Worm (Caenorhabditis elegans) whole organism, early embryonic: Measurements from ENCODE around the gene B0252.11.

Source experiments
- B0310.2 ChIP-seq: sonication (generic microtip); optimal IDR thresholded peaks from 2 replicates; lab custom pipeline; 2016; ENCODE audit warnings: mild to moderate bottlenecking, missing genetic modification characterization, missing compliant biosample characterization
- F13C5.2 ChIP-seq: sonication (generic microtip); optimal IDR thresholded peaks from 2 replicates; lab custom pipeline; 2017; ENCODE audit warnings: mild to moderate bottlenecking, missing genetic modification characterization, inconsistent platforms, missing compliant biosample characterization
- aly-1 ChIP-seq: sonication (generic microtip); optimal IDR thresholded peaks from 2 replicates; lab custom pipeline; 2016; ENCODE audit warnings: missing genetic modification characterization, missing compliant biosample characterization
- ama-1 ChIP-seq: fragments of 150-350 bp; optimal IDR thresholded peaks from 2 replicates; lab custom pipeline; 2014
- ceh-13 ChIP-seq: fragments of 200-800 bp; sonication (Bioruptor generic); optimal IDR thresholded peaks from 2 replicates; lab custom pipeline; 2018; ENCODE audit warnings: mild to moderate bottlenecking, missing genetic modification characterization, missing compliant biosample characterization
- ceh-36 ChIP-seq: sonication (generic microtip); optimal IDR thresholded peaks from 2 replicates; lab custom pipeline; 2016; ENCODE audit warnings: missing genetic modification characterization, inconsistent platforms, missing compliant biosample characterization
- ets-7 ChIP-seq: sonication (generic microtip); optimal IDR thresholded peaks from 2 replicates; lab custom pipeline; 2016; ENCODE audit warnings: missing genotype, missing genetic modification characterization, missing compliant biosample characterization
- flt-1 ChIP-seq: fragments of 200-800 bp; sonication (Bioruptor generic); IDR thresholded peaks from 2 replicates; pipeline ENCODE4 v1.3.6; 2022; ENCODE audit warnings: missing genetic modification characterization, missing compliant biosample characterization
- hmbx-1 ChIP-seq: sonication (generic microtip); optimal IDR thresholded peaks from 2 replicates; lab custom pipeline; 2016; ENCODE audit warnings: mild to moderate bottlenecking, missing genetic modification characterization, missing compliant biosample characterization
- hmg-4 ChIP-seq: fragments of 200-800 bp; sonication (Bioruptor generic); optimal IDR thresholded peaks from 2 replicates; lab custom pipeline; 2018; ENCODE audit warnings: mild to moderate bottlenecking, missing genetic modification characterization, missing compliant biosample characterization
- hnd-1 ChIP-seq: sonication (generic microtip); optimal IDR thresholded peaks from 2 replicates; lab custom pipeline; 2016; ENCODE audit warnings: missing genetic modification characterization, missing compliant biosample characterization
- pes-1 ChIP-seq: fragments of 200-800 bp; sonication (Bioruptor generic); IDR thresholded peaks from 2 replicates; pipeline ENCODE4 v1.3.6; 2022; ENCODE audit warnings: missing genetic modification reagents, missing genetic modification characterization, missing compliant biosample characterization
- scrt-1 ChIP-seq: fragments of 200-800 bp; sonication (Bioruptor generic); IDR thresholded peaks from 2 replicates; pipeline ENCODE4 v1.3.6; 2022; ENCODE audit warnings: missing genetic modification characterization, missing compliant biosample characterization
- sea-1 ChIP-seq: fragments of 200-800 bp; sonication (Bioruptor generic); conservative IDR thresholded peaks from 2 replicates; pipeline ENCODE4 v1.3.6; 2022; ENCODE audit warnings: missing genetic modification characterization, missing compliant biosample characterization
- tbx-11 ChIP-seq: fragments of 200-800 bp; sonication (Bioruptor generic); IDR thresholded peaks from 2 replicates; pipeline ENCODE4 v1.3.6; 2022; ENCODE audit warnings: missing genetic modification characterization, missing compliant biosample characterization
- tbx-37 ChIP-seq: fragments of 200-800 bp; sonication (Bioruptor generic); conservative IDR thresholded peaks from 2 replicates; pipeline ENCODE4 v1.3.6; 2022; ENCODE audit warnings: missing genetic modification reagents, missing genetic modification characterization, missing compliant biosample characterization
- tra-4 ChIP-seq: sonication (generic microtip); optimal IDR thresholded peaks from 2 replicates; lab custom pipeline; 2017; ENCODE audit warnings: missing genetic modification characterization, missing compliant biosample characterization

Gene B0252.11

ce11 chrII:6880067-6880466 is 37.5 kb downstream of the B0252.11 start, which contains the start of gene C44B7.7:
TSS of gene C44B7.7 (minus strand) at chrII:6880167.
- no peak for TF ChIP-seq sea-1 (GFP tag; lab: Robert Waterston, UW)
- no peak for TF ChIP-seq pes-1
- no peak for TF ChIP-seq ceh-13 (GFP tag; lab: Kevin White, UChicago)
- no peak for TF ChIP-seq hmg-4 (GFP tag; lab: Kevin White, UChicago)

- TF ChIP-seq tbx-37 (GFP tag; lab: Robert Waterston, UW), result no peak
- no peak for TF ChIP-seq pes-1
Observed at ce11 chrII:6877881-6878280, 39.7 kb downstream of the B0252.11 start.

ce11 chrII:6876957-6877356 is 40.7 kb downstream of the B0252.11 start, which contains the start of gene slc-36.5:
TSS of gene slc-36.5 (minus strand) at chrII:6877057.
- TF ChIP-seq sea-1 (GFP tag; lab: Robert Waterston, UW), result no peak
- no peak for TF ChIP-seq pes-1
- no peak for TF ChIP-seq hnd-1
- TF ChIP-seq ama-1 (lab: Kevin White, UChicago), result no peak
- TF ChIP-seq F13C5.2 (tag; lab: Kevin White, UChicago), result no peak
- no peak for TF ChIP-seq ceh-36 (tag; lab: Kevin White, UChicago)
- no peak for TF ChIP-seq ceh-13 (GFP tag; lab: Kevin White, UChicago)
- no peak for TF ChIP-seq tbx-37 (GFP tag; lab: Robert Waterston, UW)
- TF ChIP-seq flt-1 (GFP tag; lab: Robert Waterston, UW), result no peak
- no peak for TF ChIP-seq tra-4 (tag; lab: Kevin White, UChicago)
- TF ChIP-seq tbx-11 (GFP tag; lab: Robert Waterston, UW), result no peak
- no peak for TF ChIP-seq B0310.2 (tag; lab: Kevin White, UChicago)
- TF ChIP-seq scrt-1 (GFP tag; lab: Robert Waterston, UW), result no peak
- no peak for TF ChIP-seq hmbx-1

ce11 chrII:6872493-6872892 is 45.1 kb downstream of the B0252.11 start, which contains the start of gene C44B7.5:
TSS of gene C44B7.5 (minus strand) at chrII:6872593.
- TF ChIP-seq ets-7 (tag; lab: Kevin White, UChicago) (no peak), ama-1 (lab: Kevin White, UChicago) (no peak), tra-4 (tag; lab: Kevin White, UChicago) (no peak), aly-1 (tag; lab: Kevin White, UChicago) (no peak), pes-1 (no peak), ceh-13 (GFP tag; lab: Kevin White, UChicago) (no peak), F13C5.2 (tag; lab: Kevin White, UChicago) (no peak), tbx-11 (GFP tag; lab: Robert Waterston, UW) (no peak), hnd-1 (no peak), tbx-37 (GFP tag; lab: Robert Waterston, UW) (no peak), hmbx-1 (no peak), scrt-1 (GFP tag; lab: Robert Waterston, UW) (no peak), flt-1 (GFP tag; lab: Robert Waterston, UW) (no peak), ceh-36 (tag; lab: Kevin White, UChicago) (no peak), sea-1 (GFP tag; lab: Robert Waterston, UW) (no peak), hmg-4 (GFP tag; lab: Kevin White, UChicago) (no peak), B0310.2 (tag; lab: Kevin White, UChicago) (no peak)

- TF ChIP-seq hmg-4 (GFP tag; lab: Kevin White, UChicago) (no peak), ama-1 (lab: Kevin White, UChicago) (no peak), sea-1 (GFP tag; lab: Robert Waterston, UW) (no peak), hmbx-1 (no peak), flt-1 (GFP tag; lab: Robert Waterston, UW) (no peak), tra-4 (tag; lab: Kevin White, UChicago) (no peak), B0310.2 (tag; lab: Kevin White, UChicago) (no peak), pes-1 (no peak), tbx-11 (GFP tag; lab: Robert Waterston, UW) (no peak), ceh-13 (GFP tag; lab: Kevin White, UChicago) (no peak), ceh-36 (tag; lab: Kevin White, UChicago) (no peak)
Observed at ce11 chrII:6870803-6871202, 46.8 kb downstream of the B0252.11 start, which contains the start of gene clhm-1. TSS of gene clhm-1 (minus strand) at chrII:6871009.
